Worm (Caenorhabditis elegans): ENCODE data around the gene R09B5.11.

R09B5.11 gene

DNA sequence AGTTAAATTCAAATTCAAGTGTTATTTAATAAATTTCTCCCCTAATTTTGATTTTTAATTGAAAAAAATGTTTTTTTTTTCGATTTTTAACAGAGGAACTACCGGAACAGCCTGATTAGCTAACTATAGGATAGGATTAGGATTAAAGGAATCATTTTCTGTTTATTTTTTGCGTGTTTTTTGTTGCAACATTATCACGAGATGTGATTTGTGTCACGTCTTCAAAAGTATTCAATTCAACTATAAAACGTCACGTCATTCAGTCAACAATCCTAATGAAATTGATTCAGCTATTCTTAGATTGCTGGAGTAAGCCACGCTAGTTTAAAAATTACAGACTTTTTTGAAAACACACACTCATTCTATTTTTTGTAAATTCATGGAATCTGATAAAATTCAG is 28.3 kb upstream of the R09B5.11 start:
- TF ChIP-seq unc-55 (GFP tag; optimal IDR thresholded peaks at IDR 0.05) (no peak), unc-3 (GFP tag; conservative IDR thresholded peaks at IDR 0.05) (no peak), unc-3 (tag; optimal IDR thresholded peaks at IDR 0.05) (no peak), ahr-1 (tag; optimal IDR thresholded peaks at IDR 0.05) (no peak), sox-2 (GFP tag; IDR thresholded peaks at IDR 0.05) (no peak), ceh-31 (tag; optimal IDR thresholded peaks at IDR 0.05) (no peak), ceh-9 (tag; optimal IDR thresholded peaks at IDR 0.05) (no peak), T23F11.4 (GFP tag; optimal IDR thresholded peaks at IDR 0.05) (no peak), tbx-2 (tag; optimal IDR thresholded peaks at IDR 0.05) (no peak), nfya-1 (tag; optimal IDR thresholded peaks at IDR 0.05) (no peak), fkh-10 (GFP tag; optimal IDR thresholded peaks at IDR 0.05) (no peak), pqm-1 (tag; optimal IDR thresholded peaks at IDR 0.05) (no peak), C08G9.2 (tag; optimal IDR thresholded peaks at IDR 0.05) (no peak), ceh-19 (GFP tag; optimal IDR thresholded peaks at IDR 0.05) (no peak), sdc-2 (tag; optimal IDR thresholded peaks at IDR 0.05) (no peak), ceh-24 (tag; optimal IDR thresholded peaks at IDR 0.05) (no peak), zip-5 (tag; optimal IDR thresholded peaks at IDR 0.05) (no peak), K02D7.2 (tag; optimal IDR thresholded peaks at IDR 0.05) (no peak), syd-9 (tag; optimal IDR thresholded peaks at IDR 0.05) (no peak), mec-3 (tag; optimal IDR thresholded peaks at IDR 0.05; ENCODE audit: borderline replicate concordance) (no peak), ama-1 (optimal IDR thresholded peaks at IDR 0.05) (no peak)

DNA sequence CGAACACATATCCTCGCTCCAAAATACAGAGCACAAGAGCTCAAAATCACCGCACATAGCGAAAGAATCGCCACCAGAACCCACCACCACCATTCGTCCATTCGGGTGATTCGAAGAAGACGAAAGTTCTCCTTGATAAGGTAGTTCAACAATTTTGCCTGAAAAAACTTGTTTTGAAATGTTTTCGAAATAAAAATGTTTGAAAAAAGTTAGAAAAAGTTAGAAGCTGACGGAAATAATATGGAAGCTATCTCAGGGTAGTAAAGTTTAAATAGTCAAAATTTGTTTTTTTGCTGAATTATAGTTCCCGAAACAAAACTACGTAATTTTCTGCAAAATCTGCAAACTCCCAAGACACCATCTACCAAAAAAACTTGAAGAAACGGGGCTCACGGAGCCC is 27.5 kb upstream of the R09B5.11 start, which contains the start of gene snt-5:
Gene snt-5 (minus strand): TSS at position 101 of the 400 bp plus-strand sequence.
- no peak for TF ChIP-seq lim-6 (tag; optimal IDR thresholded peaks at IDR 0.05)
- TF ChIP-seq hlh-8 (tag; optimal IDR thresholded peaks at IDR 0.05): no peak
- TF ChIP-seq che-1 (tag; optimal IDR thresholded peaks at IDR 0.05): no peak
- no peak for TF ChIP-seq pat-9 (tag; optimal IDR thresholded peaks at IDR 0.05)

DNA sequence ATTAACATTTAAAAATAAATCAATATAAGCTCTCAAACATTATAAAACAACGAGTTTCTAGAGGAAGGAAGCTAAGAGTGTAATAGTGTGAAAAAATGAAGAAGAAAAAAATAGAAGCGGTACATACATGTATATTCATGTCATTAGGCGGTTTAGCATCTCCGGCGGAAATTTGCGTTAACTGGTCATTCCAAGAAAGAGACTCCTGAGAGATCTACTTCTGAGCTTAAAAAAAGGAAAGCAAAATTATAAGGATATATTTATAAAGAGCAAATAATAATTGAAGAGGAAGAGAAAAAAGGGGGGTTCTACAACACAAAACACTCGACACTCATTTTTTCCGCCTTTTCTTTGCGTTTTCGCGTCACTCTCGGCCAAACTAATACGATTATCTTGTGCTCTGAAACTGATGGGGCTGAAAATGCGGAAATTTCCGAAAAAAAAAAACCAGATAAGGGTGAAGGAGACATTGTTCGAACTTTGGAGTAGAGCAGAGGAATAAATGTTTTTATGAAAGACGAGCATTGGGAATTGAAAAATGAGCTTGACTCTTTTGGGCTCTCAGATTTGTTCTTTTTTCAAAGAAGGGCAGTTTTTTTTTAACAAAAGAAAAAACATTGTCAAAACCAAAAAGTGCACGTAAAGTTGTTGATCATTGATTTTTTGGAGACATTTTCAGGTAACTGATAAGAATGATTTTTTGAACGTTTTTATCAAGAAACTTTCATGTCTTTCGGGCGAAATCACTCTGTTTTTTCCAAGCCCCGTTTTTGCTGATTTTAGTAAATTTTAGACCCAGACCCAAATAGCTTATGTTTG is 24.2 kb upstream of the R09B5.11 start:
- TF ChIP-seq fkh-10 (GFP tag; optimal IDR thresholded peaks at IDR 0.05) (no peak), unc-55 (GFP tag; optimal IDR thresholded peaks at IDR 0.05) (no peak), unc-3 (GFP tag; conservative IDR thresholded peaks at IDR 0.05) (no peak), unc-3 (tag; optimal IDR thresholded peaks at IDR 0.05) (no peak), fax-1 (tag; optimal IDR thresholded peaks at IDR 0.05) (no peak), ceh-18 (tag; optimal IDR thresholded peaks at IDR 0.05) (no peak), ttx-3 (tag; optimal IDR thresholded peaks at IDR 0.05) (no peak)

DNA sequence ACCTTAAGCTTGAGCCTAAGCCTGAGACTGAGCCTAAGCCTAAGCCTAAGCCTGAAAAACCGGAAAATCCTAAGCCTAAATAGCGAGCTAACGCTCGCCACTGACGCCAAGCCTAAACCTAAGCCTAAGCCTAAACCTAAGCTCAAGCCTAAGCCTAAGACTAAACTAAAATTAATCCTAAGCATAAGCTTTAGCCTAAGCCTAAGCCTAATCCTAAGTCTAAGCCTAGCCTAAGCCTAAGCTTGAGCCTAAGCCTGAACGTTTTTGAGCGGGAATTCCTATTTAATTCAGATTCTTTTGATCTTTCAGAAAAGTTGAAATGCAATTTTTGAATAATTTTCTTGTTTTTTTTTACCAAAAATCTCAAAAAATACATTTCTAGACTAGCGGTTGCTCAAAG is 22.9 kb upstream of the R09B5.11 start:
- peak; percentile 62 for TF ChIP-seq dve-1 (tag; optimal IDR thresholded peaks at IDR 0.05)
- TF ChIP-seq ceh-22 (tag; optimal IDR thresholded peaks at IDR 0.05): no peak

DNA sequence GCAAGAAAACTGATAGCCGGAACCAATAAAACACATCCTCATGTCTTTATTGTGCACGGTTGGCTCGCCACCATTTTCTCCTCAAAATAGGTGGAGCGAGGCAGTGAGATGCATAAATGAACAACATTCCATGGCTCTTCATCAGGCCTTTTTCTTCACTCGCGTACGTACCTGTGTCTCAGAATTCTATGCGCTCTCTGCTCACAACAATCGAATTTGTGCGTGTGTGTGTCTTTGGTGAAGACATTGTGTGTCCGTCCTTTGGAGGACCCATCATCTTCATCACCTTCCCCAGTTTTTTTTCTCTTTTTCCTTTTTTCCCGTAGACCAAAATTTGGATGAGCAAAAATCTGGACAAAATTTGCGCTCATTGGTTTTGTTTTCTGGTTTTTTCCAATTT is 16.7 kb upstream of the R09B5.11 start:
- TF ChIP-seq unc-42 (tag; optimal IDR thresholded peaks at IDR 0.05) (peak; percentile 29), che-1 (tag; optimal IDR thresholded peaks at IDR 0.05) (no peak)

DNA sequence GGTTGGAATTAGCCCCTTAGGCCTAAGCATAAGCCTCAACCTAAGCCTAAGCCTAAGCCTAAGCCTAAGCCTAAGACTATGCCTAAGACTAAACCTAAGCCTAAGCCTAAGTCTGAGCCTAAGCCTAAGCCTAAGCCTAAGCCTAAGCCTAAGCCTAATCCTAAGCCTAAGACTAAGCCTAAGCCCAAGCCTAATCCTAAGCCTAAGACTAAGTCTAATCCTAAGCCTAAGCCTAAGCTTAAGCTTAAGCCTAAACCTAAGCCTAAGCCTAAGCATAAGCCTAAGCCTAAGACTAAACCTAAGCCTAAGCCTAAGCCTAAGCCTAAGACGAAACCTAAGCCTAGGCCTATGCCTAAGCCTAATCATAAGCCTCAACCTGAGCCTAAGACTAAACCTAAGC is 15.7 kb upstream of the R09B5.11 start:
- TF ChIP-seq tbx-7 (tag; optimal IDR thresholded peaks at IDR 0.05): no peak
- peak; percentile 79 for TF ChIP-seq dve-1 (tag; optimal IDR thresholded peaks at IDR 0.05)
